Worm (Caenorhabditis elegans): ENCODE results near the gene fbf-2.

The fbf-2 gene

DNA sequence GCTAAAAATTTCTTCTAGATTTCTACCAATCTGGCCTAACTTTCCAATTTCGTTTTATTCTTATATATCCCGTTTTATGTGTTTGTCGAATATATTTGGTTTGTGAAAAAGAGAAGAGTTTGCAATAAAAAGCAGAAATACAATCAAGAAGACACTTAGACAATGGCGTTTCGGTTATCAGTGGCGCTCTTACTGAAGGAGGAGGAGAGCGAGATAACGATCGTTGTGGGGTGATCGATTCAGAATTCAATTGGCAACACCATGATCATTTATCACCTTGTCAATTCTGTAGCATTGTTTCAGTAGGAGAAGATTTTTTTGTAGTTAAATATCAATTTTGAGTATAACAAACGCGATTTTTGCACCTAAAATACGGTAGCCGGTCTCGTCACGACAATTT, 41.7 kb downstream of the fbf-2 start (continued):
- peak; percentile 74 for TF ChIP-seq nhr-80 (tag; optimal IDR thresholded peaks at IDR 0.05)
- TF ChIP-seq bed-2 (GFP tag; IDR thresholded peaks at IDR 0.05): no peak
- no peak for TF ChIP-seq attf-3 (GFP tag; conservative IDR thresholded peaks at IDR 0.05)
- TF ChIP-seq xnd-1 (tag; optimal IDR thresholded peaks at IDR 0.05): no peak
- no peak for TF ChIP-seq hlh-12 (tag; optimal IDR thresholded peaks at IDR 0.05)
- no peak for TF ChIP-seq lin-35 (GFP tag; optimal IDR thresholded peaks at IDR 0.05)
- no peak for TF ChIP-seq dpl-1 (GFP tag; optimal IDR thresholded peaks at IDR 0.05)
- TF ChIP-seq rec-8 (tag; optimal IDR thresholded peaks at IDR 0.05): no peak
- no peak for TF ChIP-seq D2030.7 (GFP tag; IDR thresholded peaks at IDR 0.05)
- no peak for TF ChIP-seq B0035.1 (tag; optimal IDR thresholded peaks at IDR 0.05)
- TF ChIP-seq die-1 (tag; optimal IDR thresholded peaks at IDR 0.05): no peak
- TF ChIP-seq aptf-3 (GFP tag; IDR thresholded peaks at IDR 0.05): no peak
- TF ChIP-seq egl-44 (GFP tag; IDR thresholded peaks at IDR 0.05): no peak
- 0 out of 2 replicates have a peak, but pooled peaks have one; percentile 14 for TF ChIP-seq madf-6 (GFP tag; IDR thresholded peaks at IDR 0.05)
- no peak for TF ChIP-seq ceh-91 (GFP tag; IDR thresholded peaks at IDR 0.05)
- no peak for TF ChIP-seq gei-17 (GFP tag; optimal IDR thresholded peaks at IDR 0.05)
- no peak for TF ChIP-seq rpc-1 (optimal IDR thresholded peaks at IDR 0.05)
- no peak for TF ChIP-seq rpc-1 (tag; optimal IDR thresholded peaks at IDR 0.05)
- TF ChIP-seq ZK185.1 (tag; optimal IDR thresholded peaks at IDR 0.05; ENCODE audit: poor library complexity, severe bottlenecking): peak; percentile 6
- TF ChIP-seq Y79H2A.3 (GFP tag; conservative IDR thresholded peaks at IDR 0.05): no peak
- TF ChIP-seq C06A6.2 (GFP tag; conservative IDR thresholded peaks at IDR 0.05): no peak
- TF ChIP-seq ceh-27 (GFP tag; optimal IDR thresholded peaks at IDR 0.05): no peak
- no peak for TF ChIP-seq lir-1 (GFP tag; conservative IDR thresholded peaks at IDR 0.05)
- no peak for TF ChIP-seq madf-10 (tag; optimal IDR thresholded peaks at IDR 0.05)
- no peak for TF ChIP-seq ztf-3 (GFP tag; optimal IDR thresholded peaks at IDR 0.05)
- TF ChIP-seq attf-5 (GFP tag; optimal IDR thresholded peaks at IDR 0.05): no peak
- TF ChIP-seq snpc-4 (GFP tag; optimal IDR thresholded peaks at IDR 0.05): no peak
- no peak for TF ChIP-seq snpc-4 (tag; optimal IDR thresholded peaks at IDR 0.05)
- TF ChIP-seq ztf-26 (tag; optimal IDR thresholded peaks at IDR 0.05): no peak
- no peak for TF ChIP-seq akir-1 (GFP tag; optimal IDR thresholded peaks at IDR 0.05)
- TF ChIP-seq nfyb-1 (GFP tag; IDR thresholded peaks at IDR 0.05): no peak
- TF ChIP-seq nhr-120 (GFP tag; IDR thresholded peaks at IDR 0.05): no peak
- TF ChIP-seq K12H6.12 (tag; optimal IDR thresholded peaks at IDR 0.05): no peak
- no peak for TF ChIP-seq ztf-6 (GFP tag; IDR thresholded peaks at IDR 0.05)
- TF ChIP-seq lag-1 (GFP tag; IDR thresholded peaks at IDR 0.05): no peak
- peak; percentile 11 for TF ChIP-seq lin-54 (GFP tag; optimal IDR thresholded peaks at IDR 0.05)
- no peak for TF ChIP-seq egrh-3 (GFP tag; IDR thresholded peaks at IDR 0.05)
- no peak for TF ChIP-seq F52B5.7 (tag; optimal IDR thresholded peaks at IDR 0.05)
- no peak for TF ChIP-seq Y56A3A.18 (GFP tag; IDR thresholded peaks at IDR 0.05)

DNA sequence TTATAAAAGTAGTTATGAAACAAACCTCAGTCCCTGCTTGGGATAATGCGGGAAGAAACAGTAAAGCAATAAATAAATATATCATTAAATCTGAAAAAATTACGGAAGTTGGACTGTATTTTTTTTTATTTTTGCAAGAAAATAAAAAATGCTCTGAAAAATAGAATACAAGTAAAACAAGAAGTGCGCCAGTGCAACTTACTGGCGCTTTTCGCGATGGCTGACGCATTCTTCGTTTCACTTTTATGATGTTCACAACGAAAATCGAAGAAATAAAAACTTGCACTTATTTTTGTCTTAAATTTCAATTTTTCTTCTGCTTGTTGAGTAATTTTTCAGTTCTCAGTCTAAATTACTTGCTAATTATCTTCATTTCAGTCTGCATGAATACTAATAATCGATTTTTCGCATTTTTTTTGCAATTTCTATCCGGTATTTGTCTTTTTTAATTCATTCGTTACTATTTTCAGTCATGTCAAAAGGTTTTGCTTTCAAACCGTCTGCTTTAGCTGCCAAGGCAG, 43.6 kb downstream of the fbf-2 start, which contains the start of the genes R12C12.6 and ran-5:
Gene R12C12.6, minus strand, starts transcription at position 229 of the 521 bp plus-strand sequence.
Gene ran-5, plus strand, starts transcription at position 471 of the 521 bp plus-strand sequence.
- TF ChIP-seq lin-35 (GFP tag; optimal IDR thresholded peaks at IDR 0.05) (peak in 1 of 3 experiments; percentile 82), F23B12.7 (tag; optimal IDR thresholded peaks at IDR 0.05; ENCODE audit: insufficient read depth) (peak; percentile 32), Y53F4B.3 (GFP tag; IDR thresholded peaks at IDR 0.05) (no peak), atf-7 (tag; optimal IDR thresholded peaks at IDR 0.05) (peak; percentile 48), dpl-1 (GFP tag; optimal IDR thresholded peaks at IDR 0.05) (peak; percentile 27), Y95B8A.8 (GFP tag; IDR thresholded peaks at IDR 0.05) (no peak; the same call in 1 of the 2 replicates), Y53G8AR.9 (GFP tag; conservative IDR thresholded peaks at IDR 0.05) (peak; percentile 89), T07F8.4 (tag; optimal IDR thresholded peaks at IDR 0.05) (no peak), ZK185.1 (tag; optimal IDR thresholded peaks at IDR 0.05; ENCODE audit: poor library complexity, severe bottlenecking) (peak; percentile 68), hsf-1 (GFP tag; IDR thresholded peaks at IDR 0.05) (0 out of 2 replicates have a peak, but pooled peaks have one; percentile 38), ceh-27 (GFP tag; optimal IDR thresholded peaks at IDR 0.05) (peak; percentile 13), C17E4.6 (GFP tag; IDR thresholded peaks at IDR 0.05) (peak; percentile 38; the same call in 1 of the 2 replicates), hmg-20 (GFP tag; IDR thresholded peaks at IDR 0.05) (peak; percentile 66; the same call in 1 of the 2 replicates), B0336.3 (GFP tag; IDR thresholded peaks at IDR 0.05) (peak; percentile 65; the same call in 1 of the 2 replicates), D2030.7 (GFP tag; IDR thresholded peaks at IDR 0.05) (peak; percentile 52; the same call in 1 of the 2 replicates), let-607 (tag; optimal IDR thresholded peaks at IDR 0.05) (peak in 1 of 2 experiments; percentile 69)
